Fruit fly (Drosophila melanogaster) whole organism, embryonic: ENCODE results near the gene sima.

Source experiments
- CG10147 ChIP-seq: fragments of 200-800 bp; sonication (Bioruptor generic); optimal IDR thresholded peaks from 2 replicates; lab custom pipeline; 2019; ENCODE audit warnings: missing biosample characterization, mild to moderate bottlenecking, missing genetic modification characterization, moderate library complexity
- CG10209 ChIP-seq: fragments of 200-800 bp; sonication (Bioruptor generic); optimal IDR thresholded peaks from 3 replicates; lab custom pipeline; 2017; ENCODE audit warnings: missing biosample characterization, mild to moderate bottlenecking, missing genetic modification characterization, missing genetic modification reagents
- CG10274 ChIP-seq: fragments of 200-800 bp; sonication (Bioruptor generic); optimal IDR thresholded peaks from 3 replicates; lab custom pipeline; 2017; ENCODE audit warnings: missing biosample characterization, mild to moderate bottlenecking, missing genetic modification characterization
- CG12071 ChIP-seq: fragments of 200-800 bp; sonication (Bioruptor generic); optimal IDR thresholded peaks from 3 replicates; lab custom pipeline; 2018; ENCODE audit warnings: missing biosample characterization, mild to moderate bottlenecking, missing genetic modification characterization
- CG1233 ChIP-seq: fragments of 200-800 bp; sonication (Bioruptor generic); optimal IDR thresholded peaks from 4 replicates; lab custom pipeline; 2018; ENCODE audit warnings: missing biosample characterization, mild to moderate bottlenecking, missing genetic modification characterization
- CG12744 ChIP-seq: fragments of 200-800 bp; sonication (Bioruptor generic); optimal IDR thresholded peaks from 2 replicates; lab custom pipeline; 2016; ENCODE audit warnings: missing biosample characterization, missing genetic modification characterization
- CG12942 ChIP-seq: fragments of 200-800 bp; sonication (Bioruptor generic); optimal IDR thresholded peaks from 3 replicates; lab custom pipeline; 2016; ENCODE audit warnings: missing biosample characterization, missing genetic modification characterization
- CG13624 ChIP-seq: fragments of 200-800 bp; sonication (Bioruptor generic); optimal IDR thresholded peaks from 2 replicates; lab custom pipeline; 2016; ENCODE audit warnings: missing biosample characterization, missing genetic modification characterization
- CG14860 ChIP-seq: fragments of 200-800 bp; sonication (Bioruptor generic); IDR thresholded peaks from 3 replicates; pipeline ENCODE4 v1.3.6; 2022; ENCODE audit warnings: missing biosample characterization, missing genetic modification characterization; ENCODE audit not compliant: partially characterized antibody
- CG18262 ChIP-seq: fragments of 200-800 bp; optimal IDR thresholded peaks from 3 replicates; lab custom pipeline; 2019; ENCODE audit warnings: missing biosample characterization, mild to moderate bottlenecking, missing genetic modification characterization, moderate library complexity
- CG2120 ChIP-seq: fragments of 200-800 bp; sonication (Bioruptor generic); optimal IDR thresholded peaks from 3 replicates; lab custom pipeline; 2016; ENCODE audit warnings: missing biosample characterization, missing genetic modification characterization
- CG2202 ChIP-seq: fragments of 200-800 bp; sonication (Bioruptor generic); optimal IDR thresholded peaks from 2 replicates; lab custom pipeline; 2018; ENCODE audit warnings: missing biosample characterization, mild to moderate bottlenecking, missing genetic modification characterization
- CG2712 ChIP-seq: fragments of 200-800 bp; optimal IDR thresholded peaks from 3 replicates; lab custom pipeline; 2019; ENCODE audit warnings: missing biosample characterization, mild to moderate bottlenecking, missing genetic modification characterization, moderate library complexity
- CG32532 ChIP-seq: fragments of 200-800 bp; sonication (Bioruptor generic); IDR thresholded peaks from 2 replicates; pipeline ENCODE4 v1.3.6; 2022; ENCODE audit warnings: missing biosample characterization, missing genetic modification characterization
- CG3281 ChIP-seq: fragments of 200-800 bp; sonication (Bioruptor generic); optimal IDR thresholded peaks from 3 replicates; lab custom pipeline; 2017; ENCODE audit warnings: missing biosample characterization, mild to moderate bottlenecking, missing genetic modification characterization
- CG34376 ChIP-seq: fragments of 200-800 bp; sonication (Bioruptor generic); optimal IDR thresholded peaks from 2 replicates; lab custom pipeline; 2018; ENCODE audit warnings: missing biosample characterization, mild to moderate bottlenecking, missing genetic modification characterization
- CG3726 ChIP-seq: fragments of 200-800 bp; sonication (Bioruptor generic); IDR thresholded peaks from 3 replicates; pipeline ENCODE4, ENCODE4 v1.3.6; 2022; ENCODE audit warnings: missing biosample characterization, missing genetic modification characterization
- CG6791 ChIP-seq: fragments of 200-800 bp; sonication (Bioruptor generic); IDR thresholded peaks from 3 replicates; pipeline ENCODE4 v1.3.6; 2022; ENCODE audit warnings: missing biosample characterization, missing genetic modification characterization; ENCODE audit not compliant: partially characterized antibody
- CG6854 ChIP-seq: fragments of 200-800 bp; sonication (Bioruptor generic); optimal IDR thresholded peaks from 3 replicates; lab custom pipeline; 2017; ENCODE audit warnings: missing biosample characterization, mild to moderate bottlenecking, missing genetic modification characterization
- CG7556 ChIP-seq: fragments of 200-800 bp; sonication (Bioruptor generic); optimal IDR thresholded peaks from 2 replicates; lab custom pipeline; 2017; ENCODE audit warnings: missing biosample characterization, mild to moderate bottlenecking, missing genetic modification characterization
- CG8924 ChIP-seq: fragments of 200-800 bp; optimal IDR thresholded peaks from 3 replicates; lab custom pipeline; 2019; ENCODE audit warnings: missing biosample characterization, mild to moderate bottlenecking, missing genetic modification characterization, moderate library complexity
- CrebB ChIP-seq: fragments of 200-800 bp; sonication (Bioruptor generic); optimal IDR thresholded peaks from 3 replicates; lab custom pipeline; 2018; ENCODE audit warnings: missing biosample characterization, mild to moderate bottlenecking, missing genetic modification characterization
- Pdp1 ChIP-seq, 2 experiments: fragments of 200-800 bp; sonication (Bioruptor generic); optimal IDR thresholded peaks; 3 replicates each; lab custom pipeline; 2016; ENCODE audit warnings: missing biosample characterization in 2 of 2, missing genetic modification characterization in 2 of 2, mild to moderate bottlenecking in 1 of 2, moderate library complexity in 1 of 2
- Ptx1 ChIP-seq: fragments of 200-800 bp; sonication (Bioruptor generic); IDR thresholded peaks from 2 replicates; pipeline ENCODE4 v1.3.6; 2022; ENCODE audit warnings: missing biosample characterization, missing genetic modification characterization
- YL-1 ChIP-seq: fragments of 200-800 bp; sonication (Bioruptor generic); optimal IDR thresholded peaks from 3 replicates; lab custom pipeline; 2017; ENCODE audit warnings: missing biosample characterization, mild to moderate bottlenecking, missing genetic modification characterization
- cad ChIP-seq: fragments of >200 bp; optimal IDR thresholded peaks from 2 replicates; lab custom pipeline; 2017; ENCODE audit warnings: missing biosample characterization, missing genetic modification characterization
- chm ChIP-seq: fragments of 200-800 bp; sonication (Bioruptor generic); IDR thresholded peaks from 2 replicates; pipeline ENCODE4 v1.3.6; 2022; ENCODE audit warnings: missing biosample characterization, missing genetic modification characterization
- ci ChIP-seq: fragments of 200-800 bp; sonication (Bioruptor generic); IDR thresholded peaks from 3 replicates; pipeline ENCODE4 v1.3.6; 2022; ENCODE audit warnings: missing biosample characterization, missing genetic modification characterization
- cwo ChIP-seq: fragments of 200-800 bp; sonication (Bioruptor generic); optimal IDR thresholded peaks from 3 replicates; lab custom pipeline; 2017; ENCODE audit warnings: missing biosample characterization, missing genetic modification characterization, mild to moderate bottlenecking, moderate library complexity, missing genetic modification reagents
- disco-r ChIP-seq: fragments of 200-800 bp; sonication (Bioruptor generic); optimal IDR thresholded peaks from 2 replicates; lab custom pipeline; 2016; ENCODE audit warnings: missing biosample characterization, missing genetic modification characterization
- ems ChIP-seq: fragments of 200-800 bp; sonication (Bioruptor generic); optimal IDR thresholded peaks from 3 replicates; lab custom pipeline; 2016; ENCODE audit warnings: missing biosample characterization, missing genetic modification characterization
- ewg ChIP-seq: fragments of 200-800 bp; sonication (Bioruptor generic); optimal IDR thresholded peaks from 3 replicates; lab custom pipeline; 2017; ENCODE audit warnings: mild to moderate bottlenecking, missing biosample characterization, missing genetic modification reagents, missing genetic modification characterization
- eyg ChIP-seq: fragments of 200-800 bp; sonication (Bioruptor generic); optimal IDR thresholded peaks from 3 replicates; lab custom pipeline; 2016; ENCODE audit warnings: missing biosample characterization, missing genetic modification characterization
- fd96Cb ChIP-seq: fragments of 200-800 bp; sonication (Bioruptor generic); optimal IDR thresholded peaks from 2 replicates; lab custom pipeline; 2018; ENCODE audit warnings: missing biosample characterization, mild to moderate bottlenecking, missing genetic modification characterization, moderate library complexity
- gfzf ChIP-seq: fragments of 200-800 bp; sonication (Bioruptor generic); optimal IDR thresholded peaks from 2 replicates; lab custom pipeline; 2016; ENCODE audit warnings: missing biosample characterization, mild to moderate bottlenecking, missing genetic modification characterization, moderate library complexity
- kay ChIP-seq: fragments of 200-800 bp; sonication (Bioruptor generic); optimal IDR thresholded peaks from 2 replicates; lab custom pipeline; 2016; ENCODE audit warnings: missing biosample characterization, missing genetic modification characterization
- lab ChIP-seq: fragments of 200-800 bp; sonication (Bioruptor generic); optimal IDR thresholded peaks from 3 replicates; lab custom pipeline; 2017; ENCODE audit warnings: missing biosample characterization, missing genetic modification characterization, mild to moderate bottlenecking, moderate library complexity, missing genetic modification reagents
- mld ChIP-seq: fragments of 200-800 bp; sonication (Bioruptor generic); IDR thresholded peaks from 3 replicates; pipeline ENCODE4 v1.3.6; 2022; ENCODE audit warnings: missing biosample characterization, missing genetic modification characterization; ENCODE audit not compliant: partially characterized antibody
- nerfin-2 ChIP-seq: fragments of 200-800 bp; sonication (Bioruptor generic); IDR thresholded peaks from 2 replicates; pipeline ENCODE4 v1.3.6; 2022; ENCODE audit warnings: missing biosample characterization, missing genetic modification characterization; ENCODE audit not compliant: partially characterized antibody
- nmo ChIP-seq: fragments of 200-800 bp; sonication (Bioruptor generic); optimal IDR thresholded peaks from 2 replicates; lab custom pipeline; 2018; ENCODE audit warnings: missing biosample characterization, mild to moderate bottlenecking, missing genetic modification characterization, moderate library complexity
- pfk ChIP-seq: fragments of 200-800 bp; sonication (Bioruptor generic); optimal IDR thresholded peaks from 2 replicates; lab custom pipeline; 2018; ENCODE audit warnings: missing biosample characterization, mild to moderate bottlenecking, missing genetic modification characterization, moderate library complexity
- run ChIP-seq: fragments of 200-800 bp; sonication (Bioruptor generic); optimal IDR thresholded peaks from 3 replicates; lab custom pipeline; 2018; ENCODE audit warnings: missing biosample characterization, mild to moderate bottlenecking, missing genetic modification characterization
- sna ChIP-seq: fragments of 200-800 bp; sonication (Bioruptor generic); IDR thresholded peaks from 2 replicates; pipeline ENCODE4 v1.3.6; 2022; ENCODE audit warnings: missing biosample characterization, missing genetic modification characterization; ENCODE audit not compliant: partially characterized antibody
- sug ChIP-seq: fragments of 200-800 bp; optimal IDR thresholded peaks from 2 replicates; lab custom pipeline; 2019; ENCODE audit warnings: missing biosample characterization, mild to moderate bottlenecking, missing genetic modification characterization, moderate library complexity
- tap ChIP-seq: fragments of 200-800 bp; optimal IDR thresholded peaks from 3 replicates; lab custom pipeline; 2019; ENCODE audit warnings: missing biosample characterization, mild to moderate bottlenecking, missing genetic modification characterization, moderate library complexity
- tin ChIP-seq: fragments of 200-800 bp; sonication (Bioruptor generic); optimal IDR thresholded peaks from 3 replicates; lab custom pipeline; 2016; ENCODE audit warnings: missing biosample characterization, missing genetic modification characterization
- tx ChIP-seq: fragments of 200-800 bp; sonication (Bioruptor generic); optimal IDR thresholded peaks from 2 replicates; lab custom pipeline; 2016; ENCODE audit warnings: missing biosample characterization, missing genetic modification characterization

Gene sima

DNA sequence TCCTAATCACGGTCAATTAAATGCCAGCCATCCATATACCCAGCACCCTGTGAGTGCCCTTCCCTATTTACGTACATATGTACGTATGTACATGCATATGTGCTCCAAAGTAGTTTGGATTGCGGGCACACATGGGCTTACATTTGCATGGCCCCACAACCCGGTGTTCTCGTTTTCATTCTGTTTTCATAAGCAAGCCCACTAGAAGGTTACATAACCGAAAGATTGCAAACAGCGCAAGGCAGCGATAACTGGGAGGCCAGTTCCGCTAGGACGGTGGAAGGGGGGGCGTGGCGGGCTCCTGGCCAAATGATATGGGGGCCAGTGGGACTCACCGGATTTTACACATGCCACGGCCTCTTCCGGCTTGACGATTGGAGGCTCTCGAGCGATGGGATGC lies 43.6 kb upstream of the sima start:
- TF ChIP-seq run (tag; lab: Kevin White, UChicago) (no peak), ci (GFP tag; lab: Robert Waterston, UW) (peak; percentile 21; the same call in 1 of the 3 replicates), Pdp1 (GFP tag; optimal IDR thresholded peaks at IDR 0.05; lab: Kevin White, UChicago) (peak in 1 of 2 experiments; percentile 91), disco-r (GFP tag; lab: Kevin White, UChicago) (no peak), cad (no peak), CG6791 (GFP tag; lab: Robert Waterston, UW) (0 out of 3 replicates have a peak, but pooled peaks have one; percentile 8), sug (tag; lab: Kevin White, UChicago) (peak; percentile 31), kay (GFP tag; lab: Kevin White, UChicago) (no peak), ems (GFP tag; lab: Kevin White, UChicago) (no peak)

DNA sequence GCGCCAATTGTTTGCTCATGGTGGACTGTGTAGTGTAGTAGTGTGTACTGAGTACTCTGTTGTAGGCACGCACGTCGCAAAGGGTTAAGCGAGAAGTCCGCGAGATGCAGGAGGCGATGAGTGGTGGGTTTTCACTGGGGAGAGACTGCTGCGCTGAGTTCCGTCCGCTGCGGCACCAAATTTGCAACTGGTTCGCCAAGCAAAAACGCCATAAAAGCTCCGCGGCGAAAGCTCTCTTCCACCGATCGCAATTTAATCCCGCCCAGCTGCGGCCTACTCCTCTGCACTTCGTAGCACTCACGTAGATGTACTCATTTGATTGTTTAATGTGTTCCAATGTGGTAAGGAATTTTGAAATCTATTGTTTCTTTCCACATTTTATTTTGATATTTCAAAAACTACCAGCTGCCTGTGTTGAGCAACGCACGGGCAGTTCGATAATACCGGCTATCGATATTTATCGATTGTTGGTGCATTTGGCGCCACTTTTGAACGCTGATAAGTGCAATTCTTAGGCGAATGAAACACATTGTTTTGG lies 43.1 kb upstream of the sima start, which contains the start of gene CG7920:
Gene CG7920, minus strand, starts transcription at position 308 of the 538 bp plus-strand sequence.
- TF ChIP-seq ewg (GFP tag; lab: Kevin White, UChicago) = peak; percentile 3
- peak; percentile 6 for TF ChIP-seq CG2712 (tag; lab: Kevin White, UChicago)
- no peak for TF ChIP-seq CG12744 (GFP tag; lab: Kevin White, UChicago)
- TF ChIP-seq Ptx1 = 0 out of 2 replicates have a peak, but pooled peaks have one; percentile 8
- TF ChIP-seq tx = no peak
- peak; percentile 9 for TF ChIP-seq tin (GFP tag; lab: Kevin White, UChicago)
- TF ChIP-seq sna (GFP tag; lab: Robert Waterston, UW) = peak; percentile 83
- peak; percentile 18 for TF ChIP-seq CG12942 (GFP tag; lab: Kevin White, UChicago)
- 0 out of 3 replicates have a peak, but pooled peaks have one; percentile 6 for TF ChIP-seq CG3726 (GFP tag; lab: Robert Waterston, UW)
- TF ChIP-seq CG7556 (GFP tag; lab: Kevin White, UChicago) = peak; percentile 23
- TF ChIP-seq CG10274 = peak; percentile 16
- no peak for TF ChIP-seq pfk (GFP tag; lab: Kevin White, UChicago)
- TF ChIP-seq cwo (GFP tag; lab: Kevin White, UChicago) = peak; percentile 2
- TF ChIP-seq CrebB (tag; lab: Kevin White, UChicago) = peak; percentile 41
- peak; percentile 8 for TF ChIP-seq CG8924 (tag; lab: Kevin White, UChicago)
- peak; percentile 34 for TF ChIP-seq eyg (GFP tag; lab: Kevin White, UChicago)
- TF ChIP-seq fd96Cb (tag; lab: Kevin White, UChicago) = no peak
- TF ChIP-seq YL-1 = peak; percentile 55
- peak; percentile 54 for TF ChIP-seq CG2120 (GFP tag; lab: Kevin White, UChicago)
- peak; percentile 22; the same call in 1 of the 2 replicates for TF ChIP-seq chm (GFP tag; lab: Robert Waterston, UW)
- TF ChIP-seq nmo (GFP tag; lab: Kevin White, UChicago) = peak; percentile 1
- TF ChIP-seq CG6854 (GFP tag; lab: Kevin White, UChicago) = peak; percentile 43
- TF ChIP-seq CG18262 (tag; lab: Kevin White, UChicago) = peak; percentile 51
- peak; percentile 79 for TF ChIP-seq CG13624 (GFP tag; lab: Kevin White, UChicago)
- no peak for TF ChIP-seq CG10209 (GFP tag; lab: Kevin White, UChicago)
- TF ChIP-seq CG34376 (GFP tag; lab: Kevin White, UChicago) = peak; percentile 77
- peak; percentile 49 for TF ChIP-seq lab (GFP tag; lab: Kevin White, UChicago)
- TF ChIP-seq CG1233 (GFP tag; lab: Kevin White, UChicago) = no peak
- peak; percentile 41; the same call in 1 of the 2 replicates for TF ChIP-seq CG32532
- TF ChIP-seq tap (tag; lab: Kevin White, UChicago) = peak; percentile 11
- peak; percentile 53; the same call in 2 of the 3 replicates for TF ChIP-seq CG14860
- peak; percentile 43 for TF ChIP-seq CG10147
- peak; percentile 48 for TF ChIP-seq gfzf (GFP tag; lab: Kevin White, UChicago)
- TF ChIP-seq CG2202 (tag; lab: Kevin White, UChicago) = no peak
- peak; percentile 13; the same call in 1 of the 3 replicates for TF ChIP-seq mld (GFP tag; lab: Robert Waterston, UW)
- peak; percentile 24 for TF ChIP-seq CG12071
- TF ChIP-seq nerfin-2 (GFP tag; lab: Robert Waterston, UW) = peak; percentile 55
- TF ChIP-seq CG3281 (GFP tag; lab: Kevin White, UChicago) = peak; percentile 46
